Fruit fly (Drosophila melanogaster) whole organism, prepupa: ENCODE results near the gene EMC3.
A peak's percentile ranks its signal among the peaks of the same experiment; 100 is the strongest.

Source experiments
- Blimp-1 ChIP-seq: fragments of 200-800 bp; sonication (Bioruptor generic); optimal IDR thresholded peaks from 3 replicates; lab custom pipeline; 2017; ENCODE audit warnings: missing biosample characterization, missing genetic modification characterization, mild to moderate bottlenecking, moderate library complexity, missing genetic modification reagents
- CG10669 ChIP-seq: fragments of 200-800 bp; sonication (Bioruptor generic); optimal IDR thresholded peaks from 3 replicates; lab custom pipeline; 2018; ENCODE audit warnings: missing biosample characterization, mild to moderate bottlenecking, missing genetic modification characterization, moderate library complexity
- CG11762 ChIP-seq: fragments of 200-800 bp; sonication (Bioruptor generic); optimal IDR thresholded peaks from 3 replicates; lab custom pipeline; 2016; ENCODE audit warnings: missing biosample characterization, missing genetic modification characterization; ENCODE audit not compliant: insufficient read depth
- CG11902 ChIP-seq: fragments of 200-800 bp; sonication (Bioruptor generic); optimal IDR thresholded peaks from 3 replicates; lab custom pipeline; 2016; ENCODE audit warnings: missing biosample characterization, missing genetic modification characterization
- CG1621 ChIP-seq: fragments of 200-800 bp; sonication (Bioruptor generic); optimal IDR thresholded peaks from 3 replicates; lab custom pipeline; 2018; ENCODE audit warnings: missing biosample characterization, mild to moderate bottlenecking, missing genetic modification characterization
- CG16779 ChIP-seq: fragments of 200-800 bp; sonication (Bioruptor generic); optimal IDR thresholded peaks from 3 replicates; lab custom pipeline; 2017; ENCODE audit warnings: missing biosample characterization, mild to moderate bottlenecking, missing genetic modification characterization
- CG31627 ChIP-seq: fragments of 200-800 bp; sonication (Bioruptor generic); optimal IDR thresholded peaks from 3 replicates; lab custom pipeline; 2016; ENCODE audit warnings: missing biosample characterization, missing genetic modification characterization
- CG3919 ChIP-seq: fragments of 200-800 bp; sonication (Bioruptor generic); optimal IDR thresholded peaks from 3 replicates; lab custom pipeline; 2016; ENCODE audit warnings: missing biosample characterization, missing genetic modification characterization
- CG4318 ChIP-seq: fragments of 200-800 bp; sonication (Bioruptor generic); optimal IDR thresholded peaks from 3 replicates; lab custom pipeline; 2017; ENCODE audit warnings: missing biosample characterization, mild to moderate bottlenecking, missing genetic modification characterization
- CG6808 ChIP-seq: fragments of 200-800 bp; sonication (Bioruptor generic); optimal IDR thresholded peaks from 3 replicates; lab custom pipeline; 2017; ENCODE audit warnings: missing biosample characterization, missing genetic modification characterization, mild to moderate bottlenecking, moderate library complexity, missing genetic modification reagents
- CG6854 ChIP-seq: fragments of 200-800 bp; sonication (Bioruptor generic); optimal IDR thresholded peaks from 2 replicates; lab custom pipeline; 2017; ENCODE audit warnings: missing biosample characterization, mild to moderate bottlenecking, missing genetic modification characterization
- CG7368 ChIP-seq: fragments of 200-800 bp; sonication (Bioruptor generic); optimal IDR thresholded peaks from 3 replicates; lab custom pipeline; 2016; ENCODE audit warnings: missing biosample characterization, missing genetic modification characterization
- CG8119 ChIP-seq: fragments of 200-800 bp; sonication (Bioruptor generic); IDR thresholded peaks from 3 replicates; pipeline ENCODE4 v1.3.6; 2022; ENCODE audit warnings: missing biosample characterization, missing genetic modification characterization
- CG8319 ChIP-seq: fragments of 200-800 bp; sonication (Bioruptor generic); optimal IDR thresholded peaks from 3 replicates; lab custom pipeline; 2016; ENCODE audit warnings: missing biosample characterization, missing genetic modification characterization
- CG9139 ChIP-seq: fragments of 200-800 bp; sonication (Bioruptor generic); optimal IDR thresholded peaks from 3 replicates; lab custom pipeline; 2017; ENCODE audit warnings: missing biosample characterization, mild to moderate bottlenecking, missing genetic modification characterization
- Eip78C ChIP-seq: fragments of 200-800 bp; sonication (Bioruptor generic); peaks from one replicate; lab custom pipeline; 2016; ENCODE audit warnings: missing biosample characterization, missing genetic modification characterization
- Eip93F ChIP-seq: fragments of 200-800 bp; sonication (Bioruptor generic); optimal IDR thresholded peaks from 2 replicates; lab custom pipeline; 2016; ENCODE audit warnings: missing biosample characterization, mild to moderate bottlenecking, missing genetic modification characterization
- Ets21C ChIP-seq: fragments of 200-800 bp; sonication (Bioruptor generic); optimal IDR thresholded peaks from 3 replicates; lab custom pipeline; 2016; ENCODE audit warnings: missing biosample characterization, missing genetic modification characterization
- Ets96B ChIP-seq: fragments of 200-800 bp; optimal IDR thresholded peaks from 2 replicates; lab custom pipeline; 2019; ENCODE audit warnings: missing biosample characterization, mild to moderate bottlenecking, missing genetic modification characterization, moderate library complexity
- Hr38 ChIP-seq: sonication (Bioruptor generic); optimal IDR thresholded peaks from 2 replicates; lab custom pipeline; 2016; ENCODE audit warnings: missing biosample characterization, missing genetic modification characterization
- Hr39 ChIP-seq: fragments of 200-800 bp; sonication (Bioruptor generic); optimal IDR thresholded peaks from 2 replicates; lab custom pipeline; 2016; ENCODE audit warnings: missing biosample characterization, missing genetic modification characterization
- Hr4 ChIP-seq: fragments of 200-800 bp; sonication (Bioruptor generic); optimal IDR thresholded peaks from 3 replicates; lab custom pipeline; 2016; ENCODE audit warnings: missing biosample characterization, missing genetic modification characterization
- Met ChIP-seq: fragments of 200-800 bp; sonication (Bioruptor generic); optimal IDR thresholded peaks from 3 replicates; lab custom pipeline; 2016; ENCODE audit warnings: missing biosample characterization, missing genetic modification characterization
- Smox ChIP-seq: fragments of 200-800 bp; sonication (Bioruptor generic); optimal IDR thresholded peaks from 3 replicates; lab custom pipeline; 2016; ENCODE audit warnings: missing biosample characterization, missing genetic modification characterization
- Sox15 ChIP-seq: fragments of 200-800 bp; sonication (Bioruptor generic); optimal IDR thresholded peaks from 3 replicates; lab custom pipeline; 2016; ENCODE audit warnings: missing biosample characterization, missing genetic modification characterization
- achi ChIP-seq: fragments of 200-800 bp; sonication (Bioruptor generic); optimal IDR thresholded peaks from 3 replicates; lab custom pipeline; 2016; ENCODE audit warnings: missing biosample characterization, missing genetic modification characterization
- dac ChIP-seq: fragments of 200-800 bp; sonication (Bioruptor generic); optimal IDR thresholded peaks from 2 replicates; lab custom pipeline; 2017; ENCODE audit warnings: missing biosample characterization, mild to moderate bottlenecking, missing genetic modification characterization
- eg ChIP-seq: fragments of 200-800 bp; sonication (Bioruptor generic); IDR thresholded peaks from 3 replicates; pipeline ENCODE4 v1.3.6; 2022; ENCODE audit warnings: missing biosample characterization, missing genetic modification characterization
- esn ChIP-seq: fragments of 200-800 bp; sonication (Bioruptor generic); optimal IDR thresholded peaks from 2 replicates; lab custom pipeline; 2016; ENCODE audit warnings: missing biosample characterization, mild to moderate bottlenecking, missing genetic modification characterization, moderate library complexity
- fd59A ChIP-seq: fragments of 200-800 bp; sonication (Bioruptor generic); optimal IDR thresholded peaks from 2 replicates; lab custom pipeline; 2017; ENCODE audit warnings: missing biosample characterization, mild to moderate bottlenecking, missing genetic modification characterization, missing genetic modification reagents
- fd85E ChIP-seq: fragments of 200-800 bp; sonication (Bioruptor generic); optimal IDR thresholded peaks from 3 replicates; lab custom pipeline; 2016; ENCODE audit warnings: missing biosample characterization, missing genetic modification characterization
- fkh ChIP-seq: fragments of 200-800 bp; sonication (Bioruptor generic); optimal IDR thresholded peaks from 3 replicates; lab custom pipeline; 2017; ENCODE audit warnings: missing biosample characterization, mild to moderate bottlenecking, missing genetic modification characterization, moderate library complexity
- lz ChIP-seq: fragments of 200-800 bp; sonication (Bioruptor generic); optimal IDR thresholded peaks from 3 replicates; lab custom pipeline; 2016; ENCODE audit warnings: missing biosample characterization, missing genetic modification characterization
- pdm3 ChIP-seq: fragments of 200-800 bp; sonication (Bioruptor generic); optimal IDR thresholded peaks from 3 replicates; lab custom pipeline; 2016; ENCODE audit warnings: missing biosample characterization, missing genetic modification characterization
- salr ChIP-seq, 2 experiments: fragments of 200-800 bp; sonication (Bioruptor generic); optimal IDR thresholded peaks; 3 replicates each; lab custom pipeline; 2016 to 2018; ENCODE audit warnings: missing biosample characterization in 2 of 2, missing genetic modification characterization in 2 of 2, mild to moderate bottlenecking in 1 of 2
- svp ChIP-seq: fragments of 200-800 bp; sonication (Bioruptor generic); peaks from one replicate; lab custom pipeline; 2016; ENCODE audit warnings: missing biosample characterization, missing genetic modification characterization
- vri ChIP-seq: fragments of 200-800 bp; sonication (Bioruptor generic); optimal IDR thresholded peaks from 3 replicates; lab custom pipeline; 2016; ENCODE audit warnings: missing biosample characterization, mild to moderate bottlenecking, missing genetic modification characterization

EMC3 gene

DNA sequence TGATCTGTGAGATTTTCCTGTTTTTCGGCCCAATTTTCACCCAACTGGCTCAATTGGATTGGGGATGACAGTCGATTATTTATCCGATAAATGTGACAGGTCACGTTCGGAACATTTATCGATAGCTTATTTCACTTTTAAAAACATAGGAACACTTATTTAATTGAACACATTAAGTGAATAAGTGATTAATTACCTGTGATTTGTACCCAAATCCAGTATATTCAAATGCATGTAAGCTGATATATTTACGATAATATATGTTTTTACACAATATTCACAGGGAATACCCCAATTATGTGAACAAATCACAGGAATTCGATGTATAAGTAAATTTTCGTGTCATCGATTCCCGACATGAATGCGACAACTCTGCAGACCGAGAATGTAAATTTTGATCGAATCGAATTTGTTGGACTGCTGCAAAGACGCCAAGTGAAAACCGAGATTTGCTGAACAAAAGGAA, at the start of gene EMC3, which contains the start of gene Dpy-30L1 (continued):
- TF ChIP-seq fd59A (GFP tag; lab: Kevin White, UChicago) (no peak), svp (GFP tag; lab: Kevin White, UChicago) (no peak), Smox (GFP tag; lab: Kevin White, UChicago) (peak; percentile 35), CG4318 (GFP tag; lab: Kevin White, UChicago) (no peak), fd85E (no peak), CG6854 (GFP tag; lab: Kevin White, UChicago) (no peak), Ets96B (tag; lab: Kevin White, UChicago) (peak; percentile 46)
- TF ChIP-seq, all 60 proteins: peak for 17

DNA sequence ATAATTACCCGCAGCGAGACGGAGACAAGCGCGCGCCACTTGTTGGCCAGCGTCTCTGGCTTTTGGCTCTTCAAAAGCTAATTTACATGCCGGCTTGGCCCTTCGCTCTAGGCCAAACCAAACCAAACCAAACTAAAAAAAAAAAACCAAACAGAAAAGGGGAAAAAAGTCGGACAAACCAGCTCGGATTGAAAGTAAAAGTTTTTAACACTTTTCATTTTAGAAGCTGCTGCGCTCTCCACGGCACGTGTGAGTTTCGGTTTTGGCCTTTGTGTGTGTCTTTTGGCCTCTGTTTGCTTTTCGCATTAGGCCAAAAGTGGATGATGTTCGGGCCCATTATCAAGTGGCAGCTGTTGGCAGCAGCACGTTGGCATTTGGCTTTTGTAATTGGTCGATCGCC, 49.0 kb upstream of the EMC3 start:
- TF ChIP-seq CG1621 (tag; lab: Kevin White, UChicago) (no peak), CG31627 (GFP tag; lab: Kevin White, UChicago) (no peak), Blimp-1 (GFP tag; lab: Kevin White, UChicago) (peak; percentile 38), lz (GFP tag; lab: Kevin White, UChicago) (no peak), svp (GFP tag; lab: Kevin White, UChicago) (no peak), fd59A (GFP tag; lab: Kevin White, UChicago) (no peak), salr (GFP tag; optimal IDR thresholded peaks at IDR 0.05; lab: Kevin White, UChicago) (no peak)

DNA sequence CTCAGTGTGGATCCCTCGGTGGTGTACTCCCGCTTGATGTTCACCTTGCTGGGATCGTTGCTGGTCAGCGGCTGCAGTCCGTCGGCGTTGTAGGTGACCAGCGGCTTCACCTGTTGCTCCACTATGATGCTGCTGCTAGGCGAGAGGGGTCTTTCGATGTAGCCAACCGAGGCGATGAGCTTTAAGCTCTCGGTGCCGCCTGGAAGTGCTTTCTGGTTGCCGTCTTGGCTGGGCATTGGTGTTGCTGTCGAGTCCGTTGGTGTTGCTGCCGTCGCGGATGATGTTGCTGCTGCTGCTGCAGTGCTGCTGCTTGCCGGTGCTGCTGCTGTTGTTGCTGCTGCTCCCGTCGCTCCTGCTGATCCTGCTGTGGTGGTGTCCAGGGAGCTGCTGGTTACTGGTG, 41.8 kb upstream of the EMC3 start:
- TF ChIP-seq Blimp-1 (GFP tag; lab: Kevin White, UChicago) (no peak), CG8319 (GFP tag; lab: Kevin White, UChicago) (no peak), CG3919 (peak; percentile 94), eg (GFP tag; lab: Robert Waterston, UW) (0 out of 3 replicates have a peak, but pooled peaks have one; percentile 12)

DNA sequence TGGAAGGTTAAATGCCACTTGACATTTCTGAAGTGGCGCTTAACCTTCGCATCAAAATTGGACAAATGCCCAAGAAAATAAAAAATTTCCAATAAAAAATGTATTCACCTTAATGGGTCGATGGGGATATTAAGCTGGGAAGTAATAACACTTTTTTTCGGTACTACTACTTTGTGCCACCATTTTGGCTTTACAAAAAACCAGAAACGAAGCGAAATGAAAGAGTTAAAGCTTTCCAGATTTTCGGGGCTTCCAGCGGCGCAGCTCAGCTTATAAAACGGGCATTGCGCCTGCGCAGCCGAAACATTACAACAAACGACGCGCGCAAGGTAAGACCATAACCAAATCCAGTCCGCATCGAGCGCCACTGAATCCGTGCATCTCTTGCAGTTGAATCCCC, 38.3 kb upstream of the EMC3 start, which contains the start of gene CG17127:
CG17127 (plus strand) TSS at position 301 of the 400 bp plus-strand sequence.
- TF ChIP-seq Hr38 (GFP tag; lab: Kevin White, UChicago) = no peak
- TF ChIP-seq CG7368 (GFP tag; lab: Kevin White, UChicago) = no peak
- no peak for TF ChIP-seq pdm3 (GFP tag; lab: Kevin White, UChicago)
- TF ChIP-seq Ets21C (GFP tag; lab: Kevin White, UChicago) = no peak
- no peak for TF ChIP-seq CG11762 (GFP tag; lab: Kevin White, UChicago)
- no peak for TF ChIP-seq svp (GFP tag; lab: Kevin White, UChicago)
- TF ChIP-seq CG31627 (GFP tag; lab: Kevin White, UChicago) = no peak
- no peak for TF ChIP-seq Hr39
- no peak for TF ChIP-seq dac (GFP tag; lab: Kevin White, UChicago)
- no peak for TF ChIP-seq esn (GFP tag; lab: Kevin White, UChicago)
- TF ChIP-seq Ets96B (tag; lab: Kevin White, UChicago) = no peak
- TF ChIP-seq achi (GFP tag; lab: Kevin White, UChicago) = no peak
- TF ChIP-seq CG11902 = no peak
- TF ChIP-seq eg (GFP tag; lab: Robert Waterston, UW) = no peak
- no peak for TF ChIP-seq Met (GFP tag; lab: Kevin White, UChicago)
- TF ChIP-seq CG6808 = no peak
- TF ChIP-seq Eip78C (GFP tag; lab: Kevin White, UChicago) = no peak
- TF ChIP-seq CG16779 (tag; lab: Kevin White, UChicago) = no peak

DNA sequence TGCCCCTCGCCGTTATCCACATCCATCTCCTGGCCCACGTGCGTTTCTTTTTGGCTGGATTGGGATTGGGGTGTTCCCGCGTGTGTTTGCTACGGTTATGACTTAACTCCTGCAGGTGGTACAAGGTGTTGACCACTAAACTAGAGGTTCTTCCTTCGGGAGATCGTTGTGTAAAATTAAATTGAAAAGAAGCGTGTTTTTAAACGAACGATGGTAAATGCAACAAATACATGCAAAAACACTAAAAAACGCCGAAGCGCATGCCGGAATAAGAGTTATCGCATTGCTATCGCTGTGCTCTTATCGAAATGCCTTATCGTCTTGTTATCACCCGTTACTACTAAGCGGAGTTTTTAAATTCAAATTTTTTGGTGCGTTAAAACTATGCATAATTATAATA, 37.5 kb upstream of the EMC3 start, which contains the start of gene CG6724:
CG6724 (minus strand) TSS at position 245 of the 400 bp plus-strand sequence.
- TF ChIP-seq CG8119 (GFP tag; lab: Robert Waterston, UW) = no peak
- TF ChIP-seq CG6854 (GFP tag; lab: Kevin White, UChicago) = no peak
- TF ChIP-seq Hr38 (GFP tag; lab: Kevin White, UChicago) = no peak
- TF ChIP-seq Met (GFP tag; lab: Kevin White, UChicago) = no peak
- TF ChIP-seq CG10669 (GFP tag; lab: Kevin White, UChicago) = no peak
- no peak for TF ChIP-seq CG11762 (GFP tag; lab: Kevin White, UChicago)
- no peak for TF ChIP-seq salr (GFP tag; optimal IDR thresholded peaks at IDR 0.05; lab: Kevin White, UChicago)
- TF ChIP-seq Sox15 (GFP tag; lab: Kevin White, UChicago) = no peak
- no peak for TF ChIP-seq eg (GFP tag; lab: Robert Waterston, UW)
- TF ChIP-seq CG4318 (GFP tag; lab: Kevin White, UChicago) = no peak
- no peak for TF ChIP-seq svp (GFP tag; lab: Kevin White, UChicago)
- TF ChIP-seq CG11902 = no peak
- no peak for TF ChIP-seq fd59A (GFP tag; lab: Kevin White, UChicago)
- no peak for TF ChIP-seq vri
- TF ChIP-seq Hr4 = no peak
- no peak for TF ChIP-seq Eip93F (GFP tag; lab: Kevin White, UChicago)
- TF ChIP-seq fkh = no peak
- no peak for TF ChIP-seq CG1621 (tag; lab: Kevin White, UChicago)
- TF ChIP-seq CG9139 (GFP tag; lab: Kevin White, UChicago) = no peak
- TF ChIP-seq, all 60 proteins: peak for 0
